Fruit fly (Drosophila melanogaster) whole organism, prepupa: ENCODE measurements around the gene CG15368.

Experiments used
- CG10669 ChIP-seq: fragments of 200-800 bp; sonication (Bioruptor generic); optimal IDR thresholded peaks from 3 replicates; lab custom pipeline; 2018; ENCODE audit warnings: missing biosample characterization, mild to moderate bottlenecking, missing genetic modification characterization, moderate library complexity
- CG15336 ChIP-seq: fragments of 200-800 bp; sonication (Bioruptor generic); IDR thresholded peaks from 2 replicates; pipeline ENCODE4 v1.3.6; 2022; ENCODE audit warnings: missing biosample characterization, missing genetic modification characterization
- CG1621 ChIP-seq: fragments of 200-800 bp; sonication (Bioruptor generic); optimal IDR thresholded peaks from 3 replicates; lab custom pipeline; 2018; ENCODE audit warnings: missing biosample characterization, mild to moderate bottlenecking, missing genetic modification characterization
- CG16779 ChIP-seq: fragments of 200-800 bp; sonication (Bioruptor generic); optimal IDR thresholded peaks from 3 replicates; lab custom pipeline; 2017; ENCODE audit warnings: missing biosample characterization, mild to moderate bottlenecking, missing genetic modification characterization
- CG3032 ChIP-seq: fragments of 200-800 bp; optimal IDR thresholded peaks from 2 replicates; lab custom pipeline; 2019; ENCODE audit warnings: missing biosample characterization, mild to moderate bottlenecking, missing genetic modification characterization, moderate library complexity
- CG31627 ChIP-seq: fragments of 200-800 bp; sonication (Bioruptor generic); optimal IDR thresholded peaks from 3 replicates; lab custom pipeline; 2016; ENCODE audit warnings: missing biosample characterization, missing genetic modification characterization
- CG32006 ChIP-seq: fragments of 200-800 bp; sonication (Bioruptor generic); optimal IDR thresholded peaks from 3 replicates; lab custom pipeline; 2017; ENCODE audit warnings: missing biosample characterization, mild to moderate bottlenecking, missing genetic modification characterization
- CG4318 ChIP-seq: fragments of 200-800 bp; sonication (Bioruptor generic); optimal IDR thresholded peaks from 3 replicates; lab custom pipeline; 2017; ENCODE audit warnings: missing biosample characterization, mild to moderate bottlenecking, missing genetic modification characterization
- CG6163 ChIP-seq: fragments of 200-800 bp; sonication (Bioruptor generic); IDR thresholded peaks from 3 replicates; pipeline ENCODE4 v1.3.6; 2022; ENCODE audit warnings: missing biosample characterization, missing genetic modification characterization
- CG6276 ChIP-seq: fragments of 200-800 bp; sonication (Bioruptor generic); optimal IDR thresholded peaks from 2 replicates; lab custom pipeline; 2017; ENCODE audit warnings: missing biosample characterization, mild to moderate bottlenecking, missing genetic modification characterization
- CG6792 ChIP-seq: fragments of 200-800 bp; sonication (Bioruptor generic); optimal IDR thresholded peaks from 3 replicates; lab custom pipeline; 2016; ENCODE audit warnings: missing biosample characterization, missing genetic modification characterization
- CG6808 ChIP-seq: fragments of 200-800 bp; sonication (Bioruptor generic); optimal IDR thresholded peaks from 3 replicates; lab custom pipeline; 2017; ENCODE audit warnings: missing biosample characterization, missing genetic modification characterization, mild to moderate bottlenecking, moderate library complexity, missing genetic modification reagents
- CG6854 ChIP-seq: fragments of 200-800 bp; sonication (Bioruptor generic); optimal IDR thresholded peaks from 2 replicates; lab custom pipeline; 2017; ENCODE audit warnings: missing biosample characterization, mild to moderate bottlenecking, missing genetic modification characterization
- CG7368 ChIP-seq: fragments of 200-800 bp; sonication (Bioruptor generic); optimal IDR thresholded peaks from 3 replicates; lab custom pipeline; 2016; ENCODE audit warnings: missing biosample characterization, missing genetic modification characterization
- CG8119 ChIP-seq: fragments of 200-800 bp; sonication (Bioruptor generic); IDR thresholded peaks from 3 replicates; pipeline ENCODE4 v1.3.6; 2022; ENCODE audit warnings: missing biosample characterization, missing genetic modification characterization
- CG8319 ChIP-seq: fragments of 200-800 bp; sonication (Bioruptor generic); optimal IDR thresholded peaks from 3 replicates; lab custom pipeline; 2016; ENCODE audit warnings: missing biosample characterization, missing genetic modification characterization
- CG8632 ChIP-seq: fragments of 200-800 bp; sonication (Bioruptor generic); optimal IDR thresholded peaks from 3 replicates; lab custom pipeline; 2016; ENCODE audit warnings: missing biosample characterization, missing genetic modification characterization
- Eip75B ChIP-seq: fragments of 200-800 bp; sonication (Bioruptor generic); optimal IDR thresholded peaks from 3 replicates; lab custom pipeline; 2016; ENCODE audit warnings: missing biosample characterization, missing genetic modification characterization
- Eip93F ChIP-seq: fragments of 200-800 bp; sonication (Bioruptor generic); optimal IDR thresholded peaks from 2 replicates; lab custom pipeline; 2016; ENCODE audit warnings: missing biosample characterization, mild to moderate bottlenecking, missing genetic modification characterization
- Ets21C ChIP-seq: fragments of 200-800 bp; sonication (Bioruptor generic); optimal IDR thresholded peaks from 3 replicates; lab custom pipeline; 2016; ENCODE audit warnings: missing biosample characterization, missing genetic modification characterization
- Ets96B ChIP-seq: fragments of 200-800 bp; optimal IDR thresholded peaks from 2 replicates; lab custom pipeline; 2019; ENCODE audit warnings: missing biosample characterization, mild to moderate bottlenecking, missing genetic modification characterization, moderate library complexity
- Gug ChIP-seq: fragments of 200-800 bp; sonication (Bioruptor generic); IDR thresholded peaks from 2 replicates; pipeline ENCODE4 v1.3.6; 2022; ENCODE audit warnings: missing biosample characterization, missing genetic modification characterization
- Hr38 ChIP-seq: sonication (Bioruptor generic); optimal IDR thresholded peaks from 2 replicates; lab custom pipeline; 2016; ENCODE audit warnings: missing biosample characterization, missing genetic modification characterization
- Hr39 ChIP-seq: fragments of 200-800 bp; sonication (Bioruptor generic); optimal IDR thresholded peaks from 2 replicates; lab custom pipeline; 2016; ENCODE audit warnings: missing biosample characterization, missing genetic modification characterization
- Hr4 ChIP-seq: fragments of 200-800 bp; sonication (Bioruptor generic); optimal IDR thresholded peaks from 3 replicates; lab custom pipeline; 2016; ENCODE audit warnings: missing biosample characterization, missing genetic modification characterization
- Lpt ChIP-seq: fragments of 200-800 bp; sonication (Bioruptor generic); optimal IDR thresholded peaks from 3 replicates; lab custom pipeline; 2016; ENCODE audit warnings: missing biosample characterization, missing genetic modification characterization
- OdsH ChIP-seq: fragments of 200-800 bp; sonication (Bioruptor generic); optimal IDR thresholded peaks from 3 replicates; lab custom pipeline; 2016; ENCODE audit warnings: missing biosample characterization, missing genetic modification characterization
- Sox15 ChIP-seq: fragments of 200-800 bp; sonication (Bioruptor generic); optimal IDR thresholded peaks from 3 replicates; lab custom pipeline; 2016; ENCODE audit warnings: missing biosample characterization, missing genetic modification characterization
- achi ChIP-seq: fragments of 200-800 bp; sonication (Bioruptor generic); optimal IDR thresholded peaks from 3 replicates; lab custom pipeline; 2016; ENCODE audit warnings: missing biosample characterization, missing genetic modification characterization
- acj6 ChIP-seq: fragments of 200-800 bp; sonication (Bioruptor generic); optimal IDR thresholded peaks from 3 replicates; lab custom pipeline; 2016; ENCODE audit warnings: missing biosample characterization, missing genetic modification characterization
- cyc ChIP-seq: fragments of 200-800 bp; sonication (Bioruptor generic); optimal IDR thresholded peaks from 3 replicates; lab custom pipeline; 2016; ENCODE audit warnings: missing biosample characterization, missing genetic modification characterization
- dac ChIP-seq: fragments of 200-800 bp; sonication (Bioruptor generic); optimal IDR thresholded peaks from 2 replicates; lab custom pipeline; 2017; ENCODE audit warnings: missing biosample characterization, mild to moderate bottlenecking, missing genetic modification characterization
- dsx ChIP-seq: fragments of 200-800 bp; optimal IDR thresholded peaks from 3 replicates; lab custom pipeline; 2019; ENCODE audit warnings: missing biosample characterization, mild to moderate bottlenecking, missing genetic modification characterization, moderate library complexity; ENCODE audit not compliant: poor library complexity, severe bottlenecking
- eg ChIP-seq: fragments of 200-800 bp; sonication (Bioruptor generic); IDR thresholded peaks from 3 replicates; pipeline ENCODE4 v1.3.6; 2022; ENCODE audit warnings: missing biosample characterization, missing genetic modification characterization
- esn ChIP-seq: fragments of 200-800 bp; sonication (Bioruptor generic); optimal IDR thresholded peaks from 2 replicates; lab custom pipeline; 2016; ENCODE audit warnings: missing biosample characterization, mild to moderate bottlenecking, missing genetic modification characterization, moderate library complexity
- fd59A ChIP-seq: fragments of 200-800 bp; sonication (Bioruptor generic); optimal IDR thresholded peaks from 2 replicates; lab custom pipeline; 2017; ENCODE audit warnings: missing biosample characterization, mild to moderate bottlenecking, missing genetic modification characterization, missing genetic modification reagents
- fkh ChIP-seq: fragments of 200-800 bp; sonication (Bioruptor generic); optimal IDR thresholded peaks from 3 replicates; lab custom pipeline; 2017; ENCODE audit warnings: missing biosample characterization, mild to moderate bottlenecking, missing genetic modification characterization, moderate library complexity
- lz ChIP-seq: fragments of 200-800 bp; sonication (Bioruptor generic); optimal IDR thresholded peaks from 3 replicates; lab custom pipeline; 2016; ENCODE audit warnings: missing biosample characterization, missing genetic modification characterization
- net ChIP-seq: fragments of 200-800 bp; sonication (Bioruptor generic); optimal IDR thresholded peaks from 3 replicates; lab custom pipeline; 2016; ENCODE audit warnings: missing biosample characterization, missing genetic modification characterization
- pdm3 ChIP-seq: fragments of 200-800 bp; sonication (Bioruptor generic); optimal IDR thresholded peaks from 3 replicates; lab custom pipeline; 2016; ENCODE audit warnings: missing biosample characterization, missing genetic modification characterization
- salr ChIP-seq, 2 experiments: fragments of 200-800 bp; sonication (Bioruptor generic); optimal IDR thresholded peaks; 3 replicates each; lab custom pipeline; 2016 to 2018; ENCODE audit warnings: missing biosample characterization in 2 of 2, missing genetic modification characterization in 2 of 2, mild to moderate bottlenecking in 1 of 2
- spab ChIP-seq: fragments of 200-800 bp; sonication (Bioruptor generic); optimal IDR thresholded peaks from 2 replicates; lab custom pipeline; 2017; ENCODE audit warnings: missing biosample characterization, mild to moderate bottlenecking, missing genetic modification characterization, missing genetic modification reagents
- ss ChIP-seq, 2 experiments: fragments of 200-800 bp; sonication (Bioruptor generic); optimal IDR thresholded peaks; 2 replicates in 1 of 2; 3 replicates in 1 of 2; lab custom pipeline; 2017 to 2018; ENCODE audit warnings: mild to moderate bottlenecking in 2 of 2, missing biosample characterization in 2 of 2, missing genetic modification characterization in 2 of 2, moderate library complexity in 1 of 2
- topi ChIP-seq: fragments of 200-800 bp; sonication (Bioruptor generic); optimal IDR thresholded peaks from 3 replicates; lab custom pipeline; 2016; ENCODE audit warnings: missing biosample characterization, missing genetic modification characterization
- vri ChIP-seq: fragments of 200-800 bp; sonication (Bioruptor generic); optimal IDR thresholded peaks from 3 replicates; lab custom pipeline; 2016; ENCODE audit warnings: missing biosample characterization, mild to moderate bottlenecking, missing genetic modification characterization

CG15368 gene

DNA sequence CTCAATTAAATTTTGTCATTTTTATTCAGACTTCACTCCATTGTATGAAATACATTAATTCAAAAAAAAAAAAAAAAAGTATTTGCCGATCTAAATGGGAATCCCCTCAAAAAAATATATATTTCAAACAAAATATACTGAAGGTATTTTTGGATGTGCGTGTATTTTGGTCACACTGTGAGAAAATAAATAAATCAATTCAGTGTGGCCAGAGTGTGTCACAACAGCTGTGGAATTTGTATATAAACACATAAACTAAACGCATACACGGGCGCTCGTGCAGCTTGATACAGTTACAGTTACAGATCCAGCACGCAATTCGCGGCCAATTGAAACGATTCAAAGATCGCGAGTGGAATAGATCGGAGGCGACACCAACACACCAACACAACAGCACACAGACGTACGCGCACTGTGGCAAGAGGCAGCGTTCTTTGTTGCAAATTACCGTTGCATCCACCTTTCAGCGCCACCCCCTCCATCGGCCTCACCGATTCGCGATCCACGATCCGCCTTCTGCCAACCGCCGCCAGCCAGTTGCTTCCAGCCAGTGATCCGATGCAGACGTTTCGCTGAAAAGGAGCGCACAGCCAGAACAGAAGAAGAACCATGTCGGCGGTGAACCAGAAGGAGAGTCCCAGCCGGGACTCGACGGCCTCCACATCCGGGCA is 34.7 kb downstream of the CG15368 start, which contains the start of gene CG17754 (continued):
- no peak for TF ChIP-seq CG6276
- TF ChIP-seq CG31627 (GFP tag; lab: Kevin White, UChicago) = no peak
- peak; percentile 87 for TF ChIP-seq dsx
- no peak for TF ChIP-seq Hr39 (GFP tag; lab: Kevin White, UChicago)
- peak; percentile 3 for TF ChIP-seq vri (GFP tag; lab: Kevin White, UChicago)
- no peak for TF ChIP-seq CG7368 (GFP tag; lab: Kevin White, UChicago)
- TF ChIP-seq fkh = peak; percentile 78
- no peak for TF ChIP-seq Eip93F (GFP tag; lab: Kevin White, UChicago)
- TF ChIP-seq Ets96B = no peak
- no peak for TF ChIP-seq CG32006 (GFP tag; lab: Kevin White, UChicago)
- TF ChIP-seq Eip75B (GFP tag; lab: Kevin White, UChicago) = no peak
- TF ChIP-seq eg (GFP tag; lab: Robert Waterston, UW) = peak; percentile 57; the same call in 2 of the 3 replicates
- TF ChIP-seq, all 60 proteins: peak for 19

- TF ChIP-seq CG3032 = peak; percentile 60
- TF ChIP-seq CG6163 (GFP tag; lab: Robert Waterston, UW) = peak; percentile 78
- peak; percentile 39 for TF ChIP-seq Ets21C (GFP tag; lab: Kevin White, UChicago)
- peak; percentile 45 for TF ChIP-seq Eip75B (GFP tag; lab: Kevin White, UChicago)
- TF ChIP-seq CG8632 (GFP tag; lab: Kevin White, UChicago) = peak; percentile 56
- peak; percentile 20 for TF ChIP-seq CG8319 (GFP tag; lab: Kevin White, UChicago)
- peak; percentile 56 for TF ChIP-seq CG1621 (tag; lab: Kevin White, UChicago)
- peak; percentile 72 for TF ChIP-seq topi (GFP tag; lab: Kevin White, UChicago)
- TF ChIP-seq ss (GFP tag; optimal IDR thresholded peaks at IDR 0.05; lab: Kevin White, UChicago) = peak in 1 of 2 experiments; percentile 29
- peak; percentile 54 for TF ChIP-seq Hr4 (GFP tag; lab: Kevin White, UChicago)
- TF ChIP-seq Hr38 (GFP tag; lab: Kevin White, UChicago) = no peak
- TF ChIP-seq CG15336 (GFP tag; lab: Robert Waterston, UW) = peak; percentile 52
- peak; percentile 45 for TF ChIP-seq acj6 (GFP tag; lab: Kevin White, UChicago)
- peak; percentile 22 for TF ChIP-seq CG16779 (tag; lab: Kevin White, UChicago)
- no peak for TF ChIP-seq Lpt (GFP tag; lab: Kevin White, UChicago)
- peak; percentile 78 for TF ChIP-seq esn (GFP tag; lab: Kevin White, UChicago)
- peak; percentile 74 for TF ChIP-seq CG32006 (GFP tag; lab: Kevin White, UChicago)
- peak; percentile 67 for TF ChIP-seq CG31627 (GFP tag; lab: Kevin White, UChicago)
- peak; percentile 53 for TF ChIP-seq net (GFP tag; lab: Kevin White, UChicago)
- peak; percentile 30; the same call in 2 of the 3 replicates for TF ChIP-seq CG8119 (GFP tag; lab: Robert Waterston, UW)
- peak; percentile 63 for TF ChIP-seq OdsH
- TF ChIP-seq achi (GFP tag; lab: Kevin White, UChicago) = peak; percentile 51
- TF ChIP-seq CG7368 (GFP tag; lab: Kevin White, UChicago) = peak; percentile 65
- TF ChIP-seq spab = peak; percentile 31
- peak; percentile 33 for TF ChIP-seq fkh
- TF ChIP-seq fd59A = peak; percentile 47
- TF ChIP-seq CG6808 (GFP tag; lab: Kevin White, UChicago) = peak; percentile 54
- TF ChIP-seq salr (GFP tag; optimal IDR thresholded peaks at IDR 0.05; lab: Kevin White, UChicago) = peak; percentile 8 to 77
- peak; percentile 85 for TF ChIP-seq lz
- peak; percentile 52 for TF ChIP-seq Sox15 (GFP tag; lab: Kevin White, UChicago)
- TF ChIP-seq cyc (GFP tag; lab: Kevin White, UChicago) = peak; percentile 73
- no peak for TF ChIP-seq CG6854 (GFP tag; lab: Kevin White, UChicago)
- TF ChIP-seq CG6276 = peak; percentile 50
- no peak for TF ChIP-seq Eip93F (GFP tag; lab: Kevin White, UChicago)
- peak; percentile 68 for TF ChIP-seq CG10669
- TF ChIP-seq pdm3 = peak; percentile 73
- peak; percentile 17 for TF ChIP-seq dac (GFP tag; lab: Kevin White, UChicago)
- peak; percentile 51 for TF ChIP-seq dsx
- TF ChIP-seq Hr39 (GFP tag; lab: Kevin White, UChicago) = peak; percentile 74
- TF ChIP-seq Gug (GFP tag; lab: Robert Waterston, UW) = peak; percentile 58
- TF ChIP-seq CG6792 = peak; percentile 44
- peak; percentile 52 for TF ChIP-seq CG4318 (GFP tag; lab: Kevin White, UChicago)
Observed at dm6 chrX:9251212-9251877, 35.8 kb downstream of the CG15368 start.
